Fruit fly (Drosophila melanogaster): ENCODE data around the gene CG31673.

CG31673 gene

dm6 chr2L:20808510-20809195 is 20.8 kb upstream of the CG31673 start (continued):
- TF ChIP-seq CG12104 (GFP tag; optimal IDR thresholded peaks at IDR 0.05) (no peak), trem (tag; optimal IDR thresholded peaks at IDR 0.05) (no peak), CG17612 (GFP tag; IDR thresholded peaks at IDR 0.05) (no peak), danr (GFP tag; IDR thresholded peaks at IDR 0.05) (no peak), ase (GFP tag; IDR thresholded peaks at IDR 0.05) (no peak), YL-1 (GFP tag; optimal IDR thresholded peaks at IDR 0.05) (no peak), PHDP (tag; optimal IDR thresholded peaks at IDR 0.05) (no peak), CG17328 (GFP tag; IDR thresholded peaks at IDR 0.05) (no peak), Lim3 (GFP tag; IDR thresholded peaks at IDR 0.05) (no peak), Dip2 (GFP tag; IDR thresholded peaks at IDR 0.05) (no peak), CG17186 (GFP tag; optimal IDR thresholded peaks at IDR 0.05) (no peak), Side (GFP tag; optimal IDR thresholded peaks at IDR 0.05) (no peak), gsb (GFP tag; IDR thresholded peaks at IDR 0.05) (no peak), phol (tag; optimal IDR thresholded peaks at IDR 0.05) (no peak), pros (GFP tag; optimal IDR thresholded peaks at IDR 0.05) (peak; percentile 76), tup (GFP tag; optimal IDR thresholded peaks at IDR 0.05) (no peak), Atf3 (GFP tag; optimal IDR thresholded peaks at IDR 0.05) (no peak), CG16815 (GFP tag; optimal IDR thresholded peaks at IDR 0.05) (no peak), oc (tag; optimal IDR thresholded peaks at IDR 0.05) (no peak), Scr (GFP tag; IDR thresholded peaks at IDR 0.05; ENCODE audit: partially characterized antibody) (no peak), fd64A (GFP tag; optimal IDR thresholded peaks at IDR 0.05) (no peak), CG31224 (GFP tag; IDR thresholded peaks at IDR 0.05) (peak; percentile 95), Hand (GFP tag; optimal IDR thresholded peaks at IDR 0.05) (no peak), CG15011 (GFP tag; optimal IDR thresholded peaks at IDR 0.05) (no peak), CG6254 (GFP tag; optimal IDR thresholded peaks at IDR 0.05) (no peak), CG7556 (GFP tag; optimal IDR thresholded peaks at IDR 0.05) (peak; percentile 74), Nf-YA (GFP tag; IDR thresholded peaks at IDR 0.05) (no peak), CG8944 (GFP tag; optimal IDR thresholded peaks at IDR 0.05) (no peak), ac (GFP tag; optimal IDR thresholded peaks at IDR 0.05) (no peak), CG7372 (GFP tag; IDR thresholded peaks at IDR 0.05) (no peak), CG10462 (GFP tag; optimal IDR thresholded peaks at IDR 0.05) (no peak), run (tag; optimal IDR thresholded peaks at IDR 0.05) (no peak), CG30431 (GFP tag; optimal IDR thresholded peaks at IDR 0.05) (no peak), al (GFP tag; IDR thresholded peaks at IDR 0.05) (no peak), sens (GFP tag) (no peak), Dad (GFP tag; optimal IDR thresholded peaks at IDR 0.05) (no peak), ash1 (GFP tag; optimal IDR thresholded peaks at IDR 0.05) (no peak), tgo (GFP tag; IDR thresholded peaks at IDR 0.05) (0 out of 3 replicates have a peak, but pooled peaks have one; percentile 3), NK7.1 (GFP tag; optimal IDR thresholded peaks at IDR 0.05) (no peak), CG4820 (GFP tag; optimal IDR thresholded peaks at IDR 0.05) (no peak), CG34224 (GFP tag; IDR thresholded peaks at IDR 0.05; ENCODE audit: partially characterized antibody) (no peak), wek (GFP tag; optimal IDR thresholded peaks at IDR 0.05) (no peak), Kr (GFP tag; optimal IDR thresholded peaks at IDR 0.05) (no peak), CG6175 (GFP tag; IDR thresholded peaks at IDR 0.05) (no peak), Rfx (GFP tag; IDR thresholded peaks at IDR 0.05) (no peak), stwl (tag; optimal IDR thresholded peaks at IDR 0.05) (no peak), NC2α (GFP tag; optimal IDR thresholded peaks at IDR 0.05) (no peak), CG2120 (GFP tag; optimal IDR thresholded peaks at IDR 0.05) (no peak), so (GFP tag; IDR thresholded peaks at IDR 0.05) (no peak), yki (optimal IDR thresholded peaks at IDR 0.05) (no peak), kay (GFP tag; optimal IDR thresholded peaks at IDR 0.05) (no peak), cas (GFP tag; IDR thresholded peaks at IDR 0.05) (no peak)

All from whole organism, embryonic.